Worm (Caenorhabditis elegans): ENCODE measurements around the gene wdr-20.

DNA sequence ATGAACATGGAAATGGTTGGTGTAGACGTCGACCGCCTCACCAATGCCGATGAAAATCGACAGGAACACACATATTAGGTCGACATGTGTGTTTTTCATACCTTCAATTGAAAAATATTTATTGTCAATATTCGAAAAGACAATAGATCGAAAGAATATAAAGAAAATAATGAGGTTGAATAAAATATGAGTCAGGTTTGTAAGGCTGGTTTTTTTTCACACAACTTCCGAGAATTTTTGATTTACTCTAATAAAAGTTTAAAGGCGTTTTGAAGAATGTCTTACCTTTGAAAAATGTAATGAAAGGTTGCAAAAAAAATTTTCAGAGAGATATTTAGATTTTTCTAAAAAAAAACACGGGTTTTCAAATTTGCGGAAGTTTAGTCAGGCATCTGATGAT, 39.7 kb upstream of the wdr-20 start, which contains the start of gene egl-3:
- TF ChIP-seq egl-27 (tag; optimal IDR thresholded peaks at IDR 0.05) (no peak), ceh-82 (tag; optimal IDR thresholded peaks at IDR 0.05) (no peak), nhr-28 (tag; optimal IDR thresholded peaks at IDR 0.05) (no peak), elt-3 (tag; optimal IDR thresholded peaks at IDR 0.05) (no peak), R02D3.7 (tag; optimal IDR thresholded peaks at IDR 0.05) (no peak), sea-2 (GFP tag; optimal IDR thresholded peaks at IDR 0.05) (no peak), ceh-9 (tag; optimal IDR thresholded peaks at IDR 0.05) (no peak), fkh-10 (GFP tag; optimal IDR thresholded peaks at IDR 0.05) (no peak), jun-1 (tag; optimal IDR thresholded peaks at IDR 0.05) (no peak), fos-1 (tag; optimal IDR thresholded peaks at IDR 0.05) (no peak), zag-1 (tag; optimal IDR thresholded peaks at IDR 0.05) (no peak), snpc-4 (tag; optimal IDR thresholded peaks at IDR 0.05) (no peak), nfya-1 (tag; optimal IDR thresholded peaks at IDR 0.05; ENCODE audit: insufficient read depth) (no peak), ztf-11 (tag; optimal IDR thresholded peaks at IDR 0.05) (no peak)
